Worm (Caenorhabditis elegans): ENCODE data around the gene zip-8.

zip-8 gene

DNA sequence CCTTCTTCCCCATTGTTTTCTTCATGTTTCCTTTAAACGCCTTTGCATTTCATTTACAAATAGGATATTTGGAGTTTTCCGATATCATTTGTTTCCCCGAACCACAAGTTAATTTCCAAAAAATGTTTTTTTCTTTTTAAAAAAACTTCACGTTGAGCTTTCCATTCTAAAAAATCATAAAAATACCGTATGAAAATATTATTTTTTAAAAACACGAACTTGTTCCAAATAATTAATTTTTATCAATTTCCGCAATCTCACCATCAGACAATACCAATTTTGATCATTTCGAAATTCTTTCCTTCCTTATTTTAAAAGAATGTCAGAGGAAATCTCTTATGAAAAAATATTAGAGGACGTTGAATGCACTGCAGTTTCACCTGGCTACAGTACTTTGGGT is 7.3 kb upstream of the zip-8 start, which contains the start of gene wht-6:
TSS of gene wht-6 (plus strand) at position 301 of the 400 bp plus-strand sequence.
- TF ChIP-seq elt-4 (tag; optimal IDR thresholded peaks at IDR 0.05) (no peak), hlh-30 (tag; optimal IDR thresholded peaks at IDR 0.05; ENCODE audit: insufficient read depth) (no peak), ref-2 (tag; optimal IDR thresholded peaks at IDR 0.05) (no peak), unc-86 (tag; optimal IDR thresholded peaks at IDR 0.05) (no peak), pax-1 (tag; optimal IDR thresholded peaks at IDR 0.05) (no peak), mec-3 (tag; optimal IDR thresholded peaks at IDR 0.05; ENCODE audit: borderline replicate concordance) (no peak), ceh-22 (tag; optimal IDR thresholded peaks at IDR 0.05) (no peak)

DNA sequence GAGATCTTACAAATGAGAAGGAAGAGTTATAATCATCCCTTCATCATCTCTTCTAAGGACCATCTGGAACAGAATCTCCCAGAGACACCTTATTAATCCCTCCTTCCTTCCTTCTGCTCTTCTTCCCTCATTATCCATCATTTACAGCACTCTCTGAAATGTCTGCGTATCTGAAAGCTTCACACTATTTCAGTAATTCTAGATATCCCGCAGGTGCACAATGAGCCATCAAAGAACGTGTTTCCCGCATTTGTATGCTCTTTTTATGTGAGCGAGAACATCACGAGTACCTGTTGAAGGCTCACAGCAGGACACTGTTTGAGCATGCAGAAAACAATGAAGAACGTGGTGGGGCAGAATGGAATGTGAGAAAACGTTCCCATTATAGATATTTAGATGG is 2.4 kb upstream of the zip-8 start:
- TF ChIP-seq ref-2 (tag; optimal IDR thresholded peaks at IDR 0.05) (peak; percentile 71), ceh-45 (GFP tag; IDR thresholded peaks at IDR 0.05) (no peak)

DNA sequence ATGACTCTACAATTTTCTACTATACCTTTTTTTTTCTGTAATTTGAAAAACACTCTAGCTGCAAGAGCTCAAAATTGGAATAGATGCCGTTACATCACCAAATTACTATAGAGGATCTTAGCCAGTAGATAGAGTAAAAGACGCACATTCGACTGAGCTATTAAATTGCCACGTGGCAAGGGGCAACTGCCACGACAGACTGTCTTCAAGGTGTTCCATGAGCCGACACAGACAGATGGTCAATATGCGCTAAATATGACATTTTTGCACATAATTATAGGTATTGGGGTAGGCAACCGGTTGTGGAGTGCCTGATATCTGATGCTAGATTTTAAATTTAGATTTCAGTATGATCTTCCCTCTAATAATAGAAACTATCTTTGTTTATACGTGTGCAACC is 684 bp downstream of the zip-8 start:
- TF ChIP-seq ceh-19 (GFP tag; optimal IDR thresholded peaks at IDR 0.05) (no peak), elt-4 (tag; optimal IDR thresholded peaks at IDR 0.05) (no peak), npax-4 (tag; optimal IDR thresholded peaks at IDR 0.05) (no peak), ets-4 (tag; optimal IDR thresholded peaks at IDR 0.05) (no peak), ceh-31 (tag; optimal IDR thresholded peaks at IDR 0.05) (no peak), unc-3 (GFP tag; conservative IDR thresholded peaks at IDR 0.05) (no peak), unc-3 (tag; optimal IDR thresholded peaks at IDR 0.05) (no peak), fax-1 (tag; optimal IDR thresholded peaks at IDR 0.05) (no peak), hlh-13 (GFP tag; optimal IDR thresholded peaks at IDR 0.05) (no peak), lin-11 (tag; optimal IDR thresholded peaks at IDR 0.05) (no peak), che-1 (tag; optimal IDR thresholded peaks at IDR 0.05) (no peak), C38D4.7 (GFP tag; optimal IDR thresholded peaks at IDR 0.05) (no peak), tbx-7 (tag; optimal IDR thresholded peaks at IDR 0.05) (no peak), F13H6.1 (tag; optimal IDR thresholded peaks at IDR 0.05) (no peak), lim-6 (tag; optimal IDR thresholded peaks at IDR 0.05) (no peak), fkh-10 (GFP tag; optimal IDR thresholded peaks at IDR 0.05) (no peak), odd-2 (tag; optimal IDR thresholded peaks at IDR 0.05) (no peak)

DNA sequence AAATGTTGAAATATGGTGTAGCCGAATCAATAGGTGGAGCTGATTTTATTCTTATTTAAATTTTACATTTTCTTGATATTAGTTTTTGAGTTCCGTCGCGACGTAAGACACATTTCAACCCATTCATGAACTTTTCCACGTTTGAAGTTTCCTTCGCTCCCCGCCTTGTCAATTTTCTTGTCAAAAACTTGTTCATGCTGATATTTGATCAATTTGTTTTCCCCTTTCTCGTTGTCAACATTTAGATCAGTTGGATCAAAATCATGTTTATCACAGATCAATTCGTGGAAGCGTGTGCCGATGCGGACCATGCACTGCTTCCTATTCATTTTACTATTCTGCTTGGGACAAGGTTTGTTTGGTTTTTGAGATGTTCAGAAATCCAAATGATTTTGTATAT is 4.2 kb downstream of the zip-8 start, which contains the start of gene chtb-2:
TSS of gene chtb-2 (plus strand) at position 301 of the 400 bp plus-strand sequence.
- TF ChIP-seq fkh-6 (tag; optimal IDR thresholded peaks at IDR 0.05): no peak
- no peak for TF ChIP-seq ceh-6 (GFP tag; optimal IDR thresholded peaks at IDR 0.05)
- no peak for TF ChIP-seq ceh-14 (tag; optimal IDR thresholded peaks at IDR 0.05)
- no peak for TF ChIP-seq nhr-232 (tag; optimal IDR thresholded peaks at IDR 0.05)
- TF ChIP-seq mec-3 (tag; optimal IDR thresholded peaks at IDR 0.05; ENCODE audit: borderline replicate concordance): no peak
- no peak for TF ChIP-seq lim-6 (tag; optimal IDR thresholded peaks at IDR 0.05)
- TF ChIP-seq fkh-10 (GFP tag; optimal IDR thresholded peaks at IDR 0.05): no peak
- no peak for TF ChIP-seq hlh-6 (tag; optimal IDR thresholded peaks at IDR 0.05)

DNA sequence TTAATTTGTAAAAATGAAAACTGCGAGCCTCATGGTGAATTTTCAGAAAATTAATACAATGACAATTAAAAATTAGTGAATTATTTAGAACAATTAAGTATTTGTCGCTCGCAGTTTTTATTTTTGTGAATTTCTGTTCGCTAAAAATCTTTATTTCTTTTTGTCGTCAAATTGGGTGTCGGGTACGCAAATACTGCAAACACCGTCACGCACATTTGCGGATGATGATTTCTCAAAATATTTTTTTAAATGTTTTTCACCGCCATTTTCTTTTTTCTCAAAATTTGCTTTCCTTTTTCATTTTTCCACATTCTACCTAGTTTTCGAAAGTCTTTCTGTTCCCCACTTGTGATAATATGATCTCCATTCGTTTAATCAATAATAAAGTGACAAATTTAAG is 10.2 kb downstream of the zip-8 start:
- no peak for TF ChIP-seq ref-2 (tag; optimal IDR thresholded peaks at IDR 0.05)
- no peak for TF ChIP-seq ets-4 (tag; optimal IDR thresholded peaks at IDR 0.05)
- peak; percentile 1 for TF ChIP-seq unc-55 (GFP tag; optimal IDR thresholded peaks at IDR 0.05)
- TF ChIP-seq tbx-2 (tag; optimal IDR thresholded peaks at IDR 0.05): no peak
- TF ChIP-seq che-1 (tag; optimal IDR thresholded peaks at IDR 0.05): no peak
- peak; percentile 28 for TF ChIP-seq nfya-1 (tag; optimal IDR thresholded peaks at IDR 0.05)
- no peak for TF ChIP-seq T23F11.4 (GFP tag; optimal IDR thresholded peaks at IDR 0.05)

DNA sequence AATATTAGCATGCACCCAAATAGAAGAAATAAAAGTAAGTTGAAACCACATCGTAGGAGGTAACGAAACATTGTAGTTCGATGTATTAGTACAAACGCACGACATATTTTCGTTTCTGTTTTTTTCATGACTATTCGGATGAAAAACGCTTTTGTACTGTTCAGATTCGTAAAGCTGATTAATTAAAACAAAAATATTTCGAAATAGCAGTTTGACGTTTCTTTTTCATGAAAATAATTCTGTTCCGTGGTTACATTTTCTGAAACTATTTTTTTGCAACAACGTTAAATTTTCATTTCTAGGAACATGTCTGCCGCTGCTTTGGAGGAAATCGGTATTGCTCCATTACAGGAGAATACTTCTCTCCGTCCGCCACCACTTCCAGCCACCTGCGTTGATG is 10.7 kb downstream of the zip-8 start, which contains the start of gene rpt-3:
TSS of gene rpt-3 (plus strand) at position 301 of the 400 bp plus-strand sequence.
- TF ChIP-seq ceh-48 (tag; optimal IDR thresholded peaks at IDR 0.05) (no peak), unc-42 (tag; optimal IDR thresholded peaks at IDR 0.05) (no peak), C38D4.7 (GFP tag; optimal IDR thresholded peaks at IDR 0.05) (no peak), F13H6.1 (tag; optimal IDR thresholded peaks at IDR 0.05) (no peak), hlh-30 (tag; optimal IDR thresholded peaks at IDR 0.05; ENCODE audit: insufficient read depth) (no peak), hlh-6 (tag; optimal IDR thresholded peaks at IDR 0.05) (no peak), zip-5 (tag; optimal IDR thresholded peaks at IDR 0.05) (no peak), ttx-3 (tag; optimal IDR thresholded peaks at IDR 0.05) (no peak), ets-4 (tag; optimal IDR thresholded peaks at IDR 0.05) (no peak), che-1 (tag; optimal IDR thresholded peaks at IDR 0.05) (no peak), dmd-4 (tag; optimal IDR thresholded peaks at IDR 0.05; ENCODE audit: borderline replicate concordance) (no peak), lim-6 (tag; optimal IDR thresholded peaks at IDR 0.05) (no peak)

All from whole organism, late embryonic.